Worm (Caenorhabditis elegans) whole organism, late embryonic: ENCODE results near the gene gegf-1.
A peak's percentile ranks its signal among the peaks of the same experiment; 100 is the strongest.

ENCODE experiments used
- C08G9.2 ChIP-seq: sonication (generic microtip); optimal IDR thresholded peaks from 2 replicates; lab custom pipeline; 2016; ENCODE audit warnings: mild to moderate bottlenecking, missing genetic modification characterization, moderate library complexity, missing compliant biosample characterization
- C38D4.7 ChIP-seq: fragments of 200-800 bp; sonication (Bioruptor generic); optimal IDR thresholded peaks from 2 replicates; lab custom pipeline; 2018; ENCODE audit warnings: mild to moderate bottlenecking, missing genetic modification characterization, moderate library complexity, missing compliant biosample characterization
- Y22D7AL.16 ChIP-seq: sonication (generic microtip); optimal IDR thresholded peaks from 2 replicates; lab custom pipeline; 2016; ENCODE audit warnings: missing genetic modification characterization, missing compliant biosample characterization
- ceh-14 ChIP-seq: sonication (generic microtip); optimal IDR thresholded peaks from 2 replicates; lab custom pipeline; 2016; ENCODE audit warnings: missing genotype, missing genetic modification characterization, missing compliant biosample characterization
- ceh-18 ChIP-seq: sonication (generic microtip); optimal IDR thresholded peaks from 2 replicates; lab custom pipeline; 2016; ENCODE audit warnings: missing genetic modification characterization, missing compliant biosample characterization
- ceh-19 ChIP-seq: fragments of 200-800 bp; sonication (Bioruptor generic); optimal IDR thresholded peaks from 2 replicates; lab custom pipeline; 2018; ENCODE audit warnings: mild to moderate bottlenecking, missing genetic modification characterization, missing compliant biosample characterization
- ceh-2 ChIP-seq: sonication (generic microtip); optimal IDR thresholded peaks from 2 replicates; lab custom pipeline; 2016; ENCODE audit warnings: missing genotype, missing genetic modification characterization, missing compliant biosample characterization
- ceh-30 ChIP-seq: fragments of 150-350 bp; optimal IDR thresholded peaks from 2 replicates; lab custom pipeline; 2014; ENCODE audit warnings: missing biosample characterization, missing genetic modification characterization
- ceh-34 ChIP-seq: sonication (generic microtip); optimal IDR thresholded peaks from 2 replicates; lab custom pipeline; 2016; ENCODE audit warnings: mild to moderate bottlenecking, missing genetic modification characterization, missing compliant biosample characterization
- ceh-9 ChIP-seq: sonication (generic microtip); optimal IDR thresholded peaks from 2 replicates; lab custom pipeline; 2016; ENCODE audit warnings: mild to moderate bottlenecking, missing genetic modification characterization, inconsistent platforms, missing compliant biosample characterization
- dve-1 ChIP-seq: sonication (generic microtip); optimal IDR thresholded peaks from 2 replicates; lab custom pipeline; 2017; ENCODE audit warnings: antibody characterized with exemption, mild to moderate bottlenecking, missing genetic modification characterization, missing compliant biosample characterization
- gmeb-2 ChIP-seq: sonication (generic microtip); optimal IDR thresholded peaks from 2 replicates; lab custom pipeline; 2016; ENCODE audit warnings: missing genetic modification characterization, inconsistent platforms, missing compliant biosample characterization
- hlh-13 ChIP-seq: fragments of 200-800 bp; sonication (Bioruptor generic); optimal IDR thresholded peaks from 2 replicates; lab custom pipeline; 2018; ENCODE audit warnings: mild to moderate bottlenecking, missing genetic modification characterization, missing compliant biosample characterization
- hlh-6 ChIP-seq: sonication (generic microtip); optimal IDR thresholded peaks from 2 replicates; lab custom pipeline; 2016; ENCODE audit warnings: missing genotype, missing genetic modification characterization, missing compliant biosample characterization
- hlh-8 ChIP-seq: sonication (generic microtip); optimal IDR thresholded peaks from 2 replicates; lab custom pipeline; 2016; ENCODE audit warnings: missing genotype, missing genetic modification characterization, missing compliant biosample characterization
- lin-11 ChIP-seq: fragments of 200-800 bp; sonication (Bioruptor generic); optimal IDR thresholded peaks from 2 replicates; lab custom pipeline; 2018; ENCODE audit warnings: mild to moderate bottlenecking, missing genetic modification characterization, missing compliant biosample characterization
- madf-2 ChIP-seq: sonication (generic microtip); optimal IDR thresholded peaks from 2 replicates; lab custom pipeline; 2017; ENCODE audit warnings: missing genetic modification characterization, missing compliant biosample characterization
- mec-3 ChIP-seq: sonication (generic microtip); optimal IDR thresholded peaks from 2 replicates; lab custom pipeline; 2016; ENCODE audit warnings: borderline replicate concordance, missing genetic modification characterization, missing compliant biosample characterization
- nfya-1 ChIP-seq: sonication (generic microtip); optimal IDR thresholded peaks from 2 replicates; lab custom pipeline; 2017; ENCODE audit warnings: missing genetic modification characterization, mild to moderate bottlenecking, missing compliant biosample characterization, antibody characterized with exemption, moderate library complexity
- nhr-232 ChIP-seq: sonication (generic microtip); optimal IDR thresholded peaks from 2 replicates; lab custom pipeline; 2016; ENCODE audit warnings: missing genetic modification characterization, missing compliant biosample characterization
- npax-4 ChIP-seq: sonication (generic microtip); optimal IDR thresholded peaks from 2 replicates; lab custom pipeline; 2016; ENCODE audit warnings: missing genetic modification characterization, missing compliant biosample characterization
- odd-2 ChIP-seq: sonication (generic microtip); optimal IDR thresholded peaks from 2 replicates; lab custom pipeline; 2017; ENCODE audit warnings: antibody characterized with exemption, mild to moderate bottlenecking, missing genetic modification characterization, missing compliant biosample characterization
- pag-3 ChIP-seq: sonication (generic microtip); optimal IDR thresholded peaks from 2 replicates; lab custom pipeline; 2016; ENCODE audit warnings: missing compliant biosample characterization, missing genetic modification characterization, borderline replicate concordance
- pat-9 ChIP-seq: fragments of 200-800 bp; sonication (Bioruptor generic); optimal IDR thresholded peaks from 2 replicates; lab custom pipeline; 2018; ENCODE audit warnings: mild to moderate bottlenecking, missing genetic modification characterization, moderate library complexity, missing compliant biosample characterization
- pros-1 ChIP-seq: fragments of 150-350 bp; optimal IDR thresholded peaks from 2 replicates; lab custom pipeline; 2014; ENCODE audit warnings: missing biosample characterization, missing genetic modification reagents, missing genetic modification characterization
- sox-2 ChIP-seq: fragments of 200-800 bp; sonication (Bioruptor generic); IDR thresholded peaks from 2 replicates; pipeline ENCODE4 v1.3.6; 2022; ENCODE audit warnings: missing genetic modification reagents, missing genetic modification characterization, missing compliant biosample characterization
- syd-9 ChIP-seq: sonication (generic microtip); optimal IDR thresholded peaks from 2 replicates; lab custom pipeline; 2016; ENCODE audit warnings: mild to moderate bottlenecking, missing genetic modification characterization, moderate library complexity, missing compliant biosample characterization
- tbx-2 ChIP-seq: sonication (generic microtip); optimal IDR thresholded peaks from 2 replicates; lab custom pipeline; 2016; ENCODE audit warnings: missing genetic modification characterization, missing compliant biosample characterization
- unc-3 ChIP-seq, 2 experiments: fragments of 200-800 bp in 1 of 2; sonication (Bioruptor generic) in 1 of 2; sonication (generic microtip) in 1 of 2; conservative IDR thresholded peaks in 1 of 2; optimal IDR thresholded peaks in 1 of 2; 2 replicates each; pipeline versions ENCODE4 v1.3.6 to Lab custom; 2016 to 2022; ENCODE audit warnings: missing compliant biosample characterization in 2 of 2, missing genetic modification characterization in 2 of 2, missing genetic modification reagents in 1 of 2
- unc-42 ChIP-seq: sonication (generic microtip); optimal IDR thresholded peaks from 2 replicates; lab custom pipeline; 2016; ENCODE audit warnings: missing genotype, missing genetic modification characterization, missing compliant biosample characterization
- unc-55 ChIP-seq: sonication (generic microtip); optimal IDR thresholded peaks from 2 replicates; lab custom pipeline; 2017; ENCODE audit warnings: missing biosample characterization, missing genetic modification reagents, missing genetic modification characterization
- unc-86 ChIP-seq: sonication (generic microtip); optimal IDR thresholded peaks from 2 replicates; lab custom pipeline; 2016; ENCODE audit warnings: missing genetic modification characterization, missing compliant biosample characterization
- zip-5 ChIP-seq: sonication (generic microtip); optimal IDR thresholded peaks from 2 replicates; lab custom pipeline; 2016; ENCODE audit warnings: missing genetic modification characterization, missing compliant biosample characterization

The gegf-1 gene

ce11 chrIV:192046-192445 is 34.3 kb upstream of the gegf-1 start, which contains the start of gene Y38C1AA.12 (continued):
- TF ChIP-seq tbx-2 (tag; lab: Kevin White, UChicago) (peak; percentile 90), ceh-34 (tag; lab: Kevin White, UChicago) (peak; percentile 71), sox-2 (GFP tag; lab: Robert Waterston, UW) (no peak), hlh-6 (peak; percentile 39), C08G9.2 (tag; lab: Kevin White, UChicago) (peak; percentile 94), npax-4 (tag; lab: Kevin White, UChicago) (no peak), nhr-232 (no peak), ceh-2 (tag; lab: Kevin White, UChicago) (peak; percentile 86), unc-42 (peak; percentile 32), hlh-8 (tag; lab: Kevin White, UChicago) (peak; percentile 91), unc-55 (GFP tag; lab: Kevin White, UChicago) (peak; percentile 67), pros-1 (no peak), madf-2 (tag; lab: Kevin White, UChicago) (no peak), odd-2 (tag; lab: Kevin White, UChicago) (no peak), ceh-9 (tag; lab: Kevin White, UChicago) (no peak), ceh-18 (tag; lab: Kevin White, UChicago) (peak; percentile 56), Y22D7AL.16 (no peak), ceh-30 (no peak), pag-3 (tag; lab: Kevin White, UChicago) (no peak), pat-9 (no peak), syd-9 (no peak), lin-11 (tag; lab: Kevin White, UChicago) (no peak), unc-86 (tag; lab: Kevin White, UChicago) (peak; percentile 41), hlh-13 (GFP tag; lab: Kevin White, UChicago) (no peak), unc-3 (GFP tag; conservative IDR thresholded peaks at IDR 0.05; lab: Robert Waterston, UW) (peak; percentile 57), unc-3 (tag; optimal IDR thresholded peaks at IDR 0.05; lab: Kevin White, UChicago) (no peak), dve-1 (tag; lab: Kevin White, UChicago) (no peak), mec-3 (peak; percentile 56)

ce11 chrIV:189087-189486 is 31.4 kb upstream of the gegf-1 start:
- no peak for TF ChIP-seq ceh-14 (tag; lab: Kevin White, UChicago)
- no peak for TF ChIP-seq C38D4.7 (GFP tag; lab: Kevin White, UChicago)
- TF ChIP-seq ceh-9 (tag; lab: Kevin White, UChicago) = no peak
- TF ChIP-seq unc-3 (GFP tag; conservative IDR thresholded peaks at IDR 0.05; lab: Robert Waterston, UW) = no peak
- TF ChIP-seq unc-3 (tag; optimal IDR thresholded peaks at IDR 0.05; lab: Kevin White, UChicago) = no peak
- no peak for TF ChIP-seq madf-2 (tag; lab: Kevin White, UChicago)
- no peak for TF ChIP-seq C08G9.2 (tag; lab: Kevin White, UChicago)
- TF ChIP-seq tbx-2 (tag; lab: Kevin White, UChicago) = no peak

- TF ChIP-seq ceh-14 (tag; lab: Kevin White, UChicago) (peak; percentile 7), tbx-2 (tag; lab: Kevin White, UChicago) (no peak)
- TF ChIP-seq, all 69 proteins: peak for 1
Measured at ce11 chrIV:187336-187735, 29.6 kb upstream of the gegf-1 start.

- peak; percentile 49 for TF ChIP-seq ceh-19 (GFP tag; lab: Kevin White, UChicago)
- peak; percentile 7 for TF ChIP-seq nfya-1 (tag; lab: Kevin White, UChicago)
- peak; percentile 25 for TF ChIP-seq unc-42
- TF ChIP-seq gmeb-2 (tag; lab: Kevin White, UChicago) = no peak
- TF ChIP-seq ceh-34 (tag; lab: Kevin White, UChicago) = peak; percentile 97
- peak; percentile 18 for TF ChIP-seq ceh-14 (tag; lab: Kevin White, UChicago)
- TF ChIP-seq zip-5 (tag; lab: Kevin White, UChicago) = no peak
- peak; percentile 22 for TF ChIP-seq tbx-2 (tag; lab: Kevin White, UChicago)
Measured at ce11 chrIV:186110-186509, 28.4 kb upstream of the gegf-1 start.
